Worm (Caenorhabditis elegans) whole organism, late embryonic: Measurements from ENCODE around the gene dlat-2.

Experiments
- ama-1 ChIP-seq: fragments of 150-350 bp; optimal IDR thresholded peaks from 2 replicates; lab custom pipeline; 2014
- ceh-45 ChIP-seq: fragments of 200-800 bp; sonication (Bioruptor generic); IDR thresholded peaks from 2 replicates; pipeline ENCODE4 v1.3.6; 2022; ENCODE audit warnings: missing genetic modification reagents, missing genetic modification characterization, missing compliant biosample characterization
- ceh-6 ChIP-seq: fragments of 200-800 bp; sonication (Bioruptor generic); optimal IDR thresholded peaks from 2 replicates; lab custom pipeline; 2018; ENCODE audit warnings: mild to moderate bottlenecking, missing genetic modification characterization, missing compliant biosample characterization
- lim-6 ChIP-seq: sonication (generic microtip); optimal IDR thresholded peaks from 2 replicates; lab custom pipeline; 2016; ENCODE audit warnings: missing genetic modification characterization, missing compliant biosample characterization
- nhr-11 ChIP-seq: fragments of 150-350 bp; optimal IDR thresholded peaks from 2 replicates; lab custom pipeline; 2014; ENCODE audit warnings: missing biosample characterization, missing genetic modification characterization

- TF ChIP-seq lim-6 (tag; lab: Kevin White, UChicago) (no peak), ama-1 (lab: Kevin White, UChicago) (no peak), ceh-45 (GFP tag; lab: Robert Waterston, UW) (no peak), ceh-6 (GFP tag; lab: Kevin White, UChicago) (no peak), nhr-11 (tag; lab: Kevin White, UChicago) (no peak)
Observed at ce11 chrIV:17368292-17368691, 12.1 kb upstream of the dlat-2 start, which contains the start of gene trh-1.
